Fruit fly (Drosophila melanogaster) whole organism, pupa: Measurements from ENCODE around the gene CG14435.

Experiments
- CG10348 ChIP-seq: fragments of 200-800 bp; sonication (Bioruptor generic); IDR thresholded peaks from 2 replicates; pipeline ENCODE4 v1.3.6; 2022; ENCODE audit warnings: missing biosample characterization, missing genetic modification characterization
- CG14655 ChIP-seq: fragments of 200-800 bp; sonication (Bioruptor generic); optimal IDR thresholded peaks from 3 replicates; lab custom pipeline; 2017; ENCODE audit warnings: mild to moderate bottlenecking, missing biosample characterization, missing genetic modification reagents, missing genetic modification characterization
- CG17806 ChIP-seq: fragments of 200-800 bp; sonication (Bioruptor generic); optimal IDR thresholded peaks from 2 replicates; lab custom pipeline; 2018; ENCODE audit warnings: missing biosample characterization, mild to moderate bottlenecking, missing genetic modification characterization, moderate library complexity
- CG32121 ChIP-seq: fragments of 200-800 bp; sonication (Bioruptor generic); IDR thresholded peaks from 2 replicates; pipeline ENCODE4 v1.3.6; 2022; ENCODE audit warnings: missing biosample characterization, missing genetic modification characterization
- CG34367 ChIP-seq: fragments of 200-800 bp; sonication (Bioruptor generic); optimal IDR thresholded peaks from 2 replicates; lab custom pipeline; 2018; ENCODE audit warnings: missing biosample characterization, mild to moderate bottlenecking, missing genetic modification characterization
- CG4496 ChIP-seq: fragments of 200-800 bp; sonication (Bioruptor generic); IDR thresholded peaks from 3 replicates; pipeline ENCODE4 v1.3.6; 2022; ENCODE audit warnings: missing biosample characterization, missing genetic modification characterization
- CG8301 ChIP-seq: fragments of 200-800 bp; sonication (Bioruptor generic); optimal IDR thresholded peaks from 2 replicates; lab custom pipeline; 2018; ENCODE audit warnings: missing biosample characterization, mild to moderate bottlenecking, missing genetic modification characterization
- EcR ChIP-seq: fragments of 200-800 bp; sonication (Bioruptor generic); optimal IDR thresholded peaks from 3 replicates; lab custom pipeline; 2019; ENCODE audit warnings: missing biosample characterization, missing genetic modification characterization, mild to moderate bottlenecking, moderate library complexity, missing genetic modification reagents
- Ets98B ChIP-seq: fragments of 200-800 bp; sonication (Bioruptor generic); IDR thresholded peaks from 2 replicates; pipeline ENCODE4 v1.3.6; 2022; ENCODE audit warnings: missing biosample characterization, missing genetic modification characterization
- Pif1A ChIP-seq: fragments of 200-800 bp; sonication (Bioruptor generic); optimal IDR thresholded peaks from 3 replicates; lab custom pipeline; 2016; ENCODE audit warnings: missing biosample characterization, missing genetic modification characterization
- Snoo ChIP-seq: fragments of 200-800 bp; sonication (Bioruptor generic); optimal IDR thresholded peaks from 3 replicates; lab custom pipeline; 2017; ENCODE audit warnings: missing biosample characterization, mild to moderate bottlenecking, missing genetic modification characterization, inconsistent platforms

- TF ChIP-seq CG32121 (GFP tag; lab: Robert Waterston, UW) (no peak), Pif1A (GFP tag; lab: Kevin White, UChicago) (no peak), Ets98B (GFP tag; lab: Robert Waterston, UW) (no peak), CG17806 (tag; lab: Kevin White, UChicago) (no peak), CG4496 (GFP tag; lab: Robert Waterston, UW) (no peak), CG14655 (GFP tag; lab: Kevin White, UChicago) (no peak), CG8301 (tag; lab: Kevin White, UChicago) (no peak), EcR (no peak), CG34367 (tag; lab: Kevin White, UChicago) (no peak), Snoo (no peak), CG10348 (GFP tag; lab: Robert Waterston, UW) (no peak)
Measured at dm6 chrX:6857693-6858092, 14.0 kb upstream of the CG14435 start.
